Worm (Caenorhabditis elegans): ENCODE data around the gene F48E8.8.

- TF ChIP-seq daf-12 (tag; optimal IDR thresholded peaks at IDR 0.05) (no peak), ceh-9 (tag; optimal IDR thresholded peaks at IDR 0.05) (no peak), elt-1 (tag; optimal IDR thresholded peaks at IDR 0.05) (no peak), ZK546.5 (tag; optimal IDR thresholded peaks at IDR 0.05) (no peak), pha-4 (tag; optimal IDR thresholded peaks at IDR 0.05) (no peak), skn-1 (tag; optimal IDR thresholded peaks at IDR 0.05) (no peak), jun-1 (tag; optimal IDR thresholded peaks at IDR 0.05) (no peak), ama-1 (optimal IDR thresholded peaks at IDR 0.05) (no peak), zag-1 (tag; optimal IDR thresholded peaks at IDR 0.05) (no peak), elt-3 (tag; optimal IDR thresholded peaks at IDR 0.05) (no peak), hmg-11 (tag; optimal IDR thresholded peaks at IDR 0.05) (no peak)
These were observed 19.5 kb upstream of the F48E8.8 start for ce11 chrIII:5469090-5469489.

Measured in whole organism, L3 larva.